Worm (Caenorhabditis elegans) whole organism, early embryonic: Measurements from ENCODE around the gene C03B1.4.

ENCODE experiments used
- B0310.2 ChIP-seq: sonication (generic microtip); optimal IDR thresholded peaks from 2 replicates; lab custom pipeline; 2016; ENCODE audit warnings: mild to moderate bottlenecking, missing genetic modification characterization, missing compliant biosample characterization
- F13C5.2 ChIP-seq: sonication (generic microtip); optimal IDR thresholded peaks from 2 replicates; lab custom pipeline; 2017; ENCODE audit warnings: mild to moderate bottlenecking, missing genetic modification characterization, inconsistent platforms, missing compliant biosample characterization
- aly-1 ChIP-seq: sonication (generic microtip); optimal IDR thresholded peaks from 2 replicates; lab custom pipeline; 2016; ENCODE audit warnings: missing genetic modification characterization, missing compliant biosample characterization
- ama-1 ChIP-seq: fragments of 150-350 bp; optimal IDR thresholded peaks from 2 replicates; lab custom pipeline; 2014
- ceh-13 ChIP-seq: fragments of 200-800 bp; sonication (Bioruptor generic); optimal IDR thresholded peaks from 2 replicates; lab custom pipeline; 2018; ENCODE audit warnings: mild to moderate bottlenecking, missing genetic modification characterization, missing compliant biosample characterization
- ceh-36 ChIP-seq: sonication (generic microtip); optimal IDR thresholded peaks from 2 replicates; lab custom pipeline; 2016; ENCODE audit warnings: missing genetic modification characterization, inconsistent platforms, missing compliant biosample characterization
- ets-7 ChIP-seq: sonication (generic microtip); optimal IDR thresholded peaks from 2 replicates; lab custom pipeline; 2016; ENCODE audit warnings: missing genotype, missing genetic modification characterization, missing compliant biosample characterization
- flt-1 ChIP-seq: fragments of 200-800 bp; sonication (Bioruptor generic); IDR thresholded peaks from 2 replicates; pipeline ENCODE4 v1.3.6; 2022; ENCODE audit warnings: missing genetic modification characterization, missing compliant biosample characterization
- hmbx-1 ChIP-seq: sonication (generic microtip); optimal IDR thresholded peaks from 2 replicates; lab custom pipeline; 2016; ENCODE audit warnings: mild to moderate bottlenecking, missing genetic modification characterization, missing compliant biosample characterization
- hmg-4 ChIP-seq: fragments of 200-800 bp; sonication (Bioruptor generic); optimal IDR thresholded peaks from 2 replicates; lab custom pipeline; 2018; ENCODE audit warnings: mild to moderate bottlenecking, missing genetic modification characterization, missing compliant biosample characterization
- hnd-1 ChIP-seq: sonication (generic microtip); optimal IDR thresholded peaks from 2 replicates; lab custom pipeline; 2016; ENCODE audit warnings: missing genetic modification characterization, missing compliant biosample characterization
- pes-1 ChIP-seq: fragments of 200-800 bp; sonication (Bioruptor generic); IDR thresholded peaks from 2 replicates; pipeline ENCODE4 v1.3.6; 2022; ENCODE audit warnings: missing genetic modification reagents, missing genetic modification characterization, missing compliant biosample characterization
- scrt-1 ChIP-seq: fragments of 200-800 bp; sonication (Bioruptor generic); IDR thresholded peaks from 2 replicates; pipeline ENCODE4 v1.3.6; 2022; ENCODE audit warnings: missing genetic modification characterization, missing compliant biosample characterization
- sea-1 ChIP-seq: fragments of 200-800 bp; sonication (Bioruptor generic); conservative IDR thresholded peaks from 2 replicates; pipeline ENCODE4 v1.3.6; 2022; ENCODE audit warnings: missing genetic modification characterization, missing compliant biosample characterization
- tbx-11 ChIP-seq: fragments of 200-800 bp; sonication (Bioruptor generic); IDR thresholded peaks from 2 replicates; pipeline ENCODE4 v1.3.6; 2022; ENCODE audit warnings: missing genetic modification characterization, missing compliant biosample characterization
- tbx-37 ChIP-seq: fragments of 200-800 bp; sonication (Bioruptor generic); conservative IDR thresholded peaks from 2 replicates; pipeline ENCODE4 v1.3.6; 2022; ENCODE audit warnings: missing genetic modification reagents, missing genetic modification characterization, missing compliant biosample characterization
- tra-4 ChIP-seq: sonication (generic microtip); optimal IDR thresholded peaks from 2 replicates; lab custom pipeline; 2017; ENCODE audit warnings: missing genetic modification characterization, missing compliant biosample characterization

Gene C03B1.4

ce11 chrX:6341513-6341912 lies 22.8 kb upstream of the C03B1.4 start, which contains the start of gene C03B1.7:
Gene C03B1.7 (plus strand): TSS chrX:6341813.
- no peak for TF ChIP-seq tbx-37 (GFP tag; lab: Robert Waterston, UW)
- TF ChIP-seq sea-1, result no peak
- no peak for TF ChIP-seq hmbx-1 (tag; lab: Kevin White, UChicago)
- TF ChIP-seq scrt-1 (GFP tag; lab: Robert Waterston, UW), result no peak
- TF ChIP-seq pes-1 (GFP tag; lab: Robert Waterston, UW), result no peak

ce11 chrX:6345785-6346184 lies 18.5 kb upstream of the C03B1.4 start:
- TF ChIP-seq flt-1 (GFP tag; lab: Robert Waterston, UW) (no peak), F13C5.2 (tag; lab: Kevin White, UChicago) (no peak), aly-1 (no peak), B0310.2 (no peak), tra-4 (tag; lab: Kevin White, UChicago) (no peak), sea-1 (no peak), scrt-1 (GFP tag; lab: Robert Waterston, UW) (no peak), pes-1 (GFP tag; lab: Robert Waterston, UW) (no peak), hnd-1 (tag; lab: Kevin White, UChicago) (no peak), ets-7 (no peak), hmbx-1 (tag; lab: Kevin White, UChicago) (no peak), ama-1 (lab: Kevin White, UChicago) (no peak), hmg-4 (GFP tag; lab: Kevin White, UChicago) (no peak), tbx-37 (GFP tag; lab: Robert Waterston, UW) (no peak), tbx-11 (no peak), ceh-13 (GFP tag; lab: Kevin White, UChicago) (no peak)

DNA sequence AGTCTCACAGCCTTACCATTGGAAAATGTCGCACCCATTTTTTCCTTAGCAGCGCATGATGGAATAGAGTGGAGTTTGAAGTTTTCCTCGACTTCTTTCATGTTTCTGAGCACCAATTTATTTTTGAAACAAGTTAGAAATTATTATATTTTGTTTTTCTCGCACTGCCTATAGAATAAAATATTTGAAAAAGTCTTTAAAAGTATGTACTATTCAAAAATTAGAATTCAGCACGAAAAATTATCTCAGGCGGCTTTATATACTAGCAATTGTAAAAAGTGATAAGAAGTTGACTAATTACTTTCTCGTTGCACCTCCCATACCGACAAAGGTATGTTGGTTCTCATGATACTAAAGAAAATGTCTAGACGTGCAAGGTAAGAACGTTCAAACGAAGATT lies 17.3 kb upstream of the C03B1.4 start, which contains the start of gene C03B1.9:
TSS of gene C03B1.9 (minus strand) at position 101 of the 400 bp plus-strand sequence.
- TF ChIP-seq pes-1 (GFP tag; lab: Robert Waterston, UW), result no peak
- TF ChIP-seq scrt-1 (GFP tag; lab: Robert Waterston, UW), result no peak
- no peak for TF ChIP-seq tra-4 (tag; lab: Kevin White, UChicago)
- no peak for TF ChIP-seq flt-1 (GFP tag; lab: Robert Waterston, UW)
- no peak for TF ChIP-seq B0310.2
- TF ChIP-seq tbx-11, result no peak
- no peak for TF ChIP-seq hnd-1 (tag; lab: Kevin White, UChicago)
- TF ChIP-seq sea-1, result no peak
- no peak for TF ChIP-seq aly-1
- no peak for TF ChIP-seq hmbx-1 (tag; lab: Kevin White, UChicago)
- TF ChIP-seq hmg-4 (GFP tag; lab: Kevin White, UChicago), result no peak
- no peak for TF ChIP-seq ets-7
- TF ChIP-seq ama-1 (lab: Kevin White, UChicago), result no peak
- TF ChIP-seq ceh-36 (tag; lab: Kevin White, UChicago), result no peak
- no peak for TF ChIP-seq F13C5.2 (tag; lab: Kevin White, UChicago)
- no peak for TF ChIP-seq ceh-13 (GFP tag; lab: Kevin White, UChicago)
- TF ChIP-seq tbx-37 (GFP tag; lab: Robert Waterston, UW), result no peak

DNA sequence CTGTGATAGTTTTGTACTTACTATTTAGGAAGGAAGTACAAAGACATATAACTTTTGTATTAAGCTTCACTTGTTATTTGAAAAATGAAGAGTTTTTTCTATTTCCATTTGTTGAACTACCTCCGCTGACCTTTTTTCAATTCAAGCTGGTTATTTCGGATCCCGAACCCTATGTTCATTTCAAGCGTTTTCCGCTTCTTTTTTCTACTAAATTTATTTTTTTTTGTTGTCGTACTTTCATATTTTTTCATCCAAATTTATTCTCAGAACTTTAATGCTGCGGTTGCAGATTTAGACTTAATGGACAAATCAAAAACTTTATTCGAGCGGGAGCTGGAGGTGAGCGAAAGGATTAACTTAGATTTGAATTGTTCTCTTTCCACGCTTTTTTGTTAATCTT lies 14.3 kb upstream of the C03B1.4 start, which contains the start of gene C03B1.6:
TSS of gene C03B1.6 (plus strand) at position 301 of the 400 bp plus-strand sequence.
- TF ChIP-seq ets-7, result no peak

DNA sequence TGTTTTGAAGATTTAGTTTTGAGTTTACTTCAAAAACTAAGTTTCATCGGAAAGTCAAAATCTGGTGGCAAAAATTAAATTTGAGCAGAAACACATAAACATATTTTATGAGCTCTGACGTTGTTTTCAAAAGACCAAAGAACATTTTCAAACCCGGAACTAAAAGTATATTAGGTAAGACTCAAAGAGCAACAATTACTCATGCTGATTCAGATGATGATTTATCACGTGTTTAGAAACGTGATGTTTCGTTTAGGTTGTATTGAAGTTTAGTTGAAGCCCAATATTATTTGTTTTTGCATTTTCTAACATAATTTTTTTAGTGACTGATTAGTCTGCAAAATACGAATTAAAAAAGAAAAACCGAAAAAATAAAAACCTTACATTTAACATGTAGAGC lies 10.5 kb upstream of the C03B1.4 start:
- TF ChIP-seq pes-1 (GFP tag; lab: Robert Waterston, UW), result no peak
- no peak for TF ChIP-seq tbx-37 (GFP tag; lab: Robert Waterston, UW)
- no peak for TF ChIP-seq ceh-13 (GFP tag; lab: Kevin White, UChicago)
- no peak for TF ChIP-seq hmbx-1 (tag; lab: Kevin White, UChicago)
- no peak for TF ChIP-seq hnd-1 (tag; lab: Kevin White, UChicago)
- no peak for TF ChIP-seq scrt-1 (GFP tag; lab: Robert Waterston, UW)
- no peak for TF ChIP-seq sea-1
- TF ChIP-seq tbx-11, result no peak
- TF ChIP-seq flt-1 (GFP tag; lab: Robert Waterston, UW), result no peak
- no peak for TF ChIP-seq F13C5.2 (tag; lab: Kevin White, UChicago)
- no peak for TF ChIP-seq B0310.2
- TF ChIP-seq ceh-36 (tag; lab: Kevin White, UChicago), result no peak
- no peak for TF ChIP-seq tra-4 (tag; lab: Kevin White, UChicago)
- TF ChIP-seq aly-1, result no peak
- TF ChIP-seq hmg-4 (GFP tag; lab: Kevin White, UChicago), result no peak
- TF ChIP-seq ets-7, result no peak

ce11 chrX:6355030-6355635 lies 9.2 kb upstream of the C03B1.4 start, which contains the start of gene C03B1.5:
Gene C03B1.5 (plus strand): TSS chrX:6355585.
- TF ChIP-seq aly-1, result no peak
- TF ChIP-seq hmbx-1 (tag; lab: Kevin White, UChicago), result no peak
- no peak for TF ChIP-seq pes-1 (GFP tag; lab: Robert Waterston, UW)

DNA sequence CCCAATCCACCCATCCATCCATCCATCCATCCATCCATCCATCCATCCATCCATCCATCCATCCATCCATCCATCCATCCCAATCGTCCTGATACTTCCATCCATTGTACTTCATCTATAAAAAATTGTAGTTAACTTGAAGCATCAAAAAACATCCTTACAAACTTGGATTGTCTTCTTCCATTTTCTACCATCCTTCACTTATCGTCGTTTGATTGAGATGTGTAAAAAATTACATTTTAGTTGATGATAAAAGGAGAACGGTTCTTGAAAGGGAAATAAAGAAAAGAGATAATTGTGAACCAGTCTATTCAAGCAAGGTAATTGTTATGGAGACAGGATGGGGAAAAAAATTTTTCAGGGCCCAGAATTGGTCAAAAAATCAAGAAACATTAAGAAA lies 6.5 kb upstream of the C03B1.4 start, which contains the start of gene C03B1.10:
TSS of gene C03B1.10 (minus strand) at position 101 of the 400 bp plus-strand sequence.
- no peak for TF ChIP-seq scrt-1 (GFP tag; lab: Robert Waterston, UW)
- no peak for TF ChIP-seq ets-7
- no peak for TF ChIP-seq tbx-11
- TF ChIP-seq pes-1 (GFP tag; lab: Robert Waterston, UW), result no peak
- no peak for TF ChIP-seq tra-4 (tag; lab: Kevin White, UChicago)
- no peak for TF ChIP-seq flt-1 (GFP tag; lab: Robert Waterston, UW)
- no peak for TF ChIP-seq tbx-37 (GFP tag; lab: Robert Waterston, UW)
- TF ChIP-seq aly-1, result no peak
- TF ChIP-seq hnd-1 (tag; lab: Kevin White, UChicago), result no peak
- TF ChIP-seq hmg-4 (GFP tag; lab: Kevin White, UChicago), result no peak
- no peak for TF ChIP-seq sea-1
- TF ChIP-seq hmbx-1 (tag; lab: Kevin White, UChicago), result no peak
- no peak for TF ChIP-seq F13C5.2 (tag; lab: Kevin White, UChicago)
- no peak for TF ChIP-seq ceh-13 (GFP tag; lab: Kevin White, UChicago)
- no peak for TF ChIP-seq ama-1 (lab: Kevin White, UChicago)
- no peak for TF ChIP-seq B0310.2
